Fruit fly (Drosophila melanogaster) whole organism, wandering third instar larva: Measurements from ENCODE around the gene CG17839.

Experiments
- Abd-B ChIP-seq: fragments of >200 bp; optimal IDR thresholded peaks from 2 replicates; lab custom pipeline; 2017; ENCODE audit warnings: missing biosample characterization, missing genetic modification characterization
- CG32264 ChIP-seq: fragments of 200-800 bp; sonication (Bioruptor generic); optimal IDR thresholded peaks from 2 replicates; lab custom pipeline; 2016; ENCODE audit warnings: missing biosample characterization, missing genetic modification characterization
- CG9705 ChIP-seq: fragments of 200-800 bp; sonication (Bioruptor generic); optimal IDR thresholded peaks from 2 replicates; lab custom pipeline; 2018; ENCODE audit warnings: missing biosample characterization, mild to moderate bottlenecking, missing genetic modification characterization
- CrebA ChIP-seq: fragments of 200-800 bp; sonication (Bioruptor generic); optimal IDR thresholded peaks from 2 replicates; lab custom pipeline; 2016; ENCODE audit warnings: missing biosample characterization, mild to moderate bottlenecking, missing genetic modification characterization, borderline replicate concordance
- Dfd ChIP-seq: fragments of >200 bp; optimal IDR thresholded peaks from 2 replicates; lab custom pipeline; 2017; ENCODE audit warnings: missing biosample characterization, missing genetic modification characterization
- Dif ChIP-seq: fragments of 200-275, 200-300 bp; sonication (Bioruptor generic); optimal IDR thresholded peaks from 2 replicates; lab custom pipeline; 2018; ENCODE audit warnings: missing biosample characterization, missing genetic modification characterization; ENCODE audit not compliant: partially characterized antibody
- GATAd ChIP-seq: sonication (Bioruptor generic); optimal IDR thresholded peaks from 2 replicates; lab custom pipeline; 2016; ENCODE audit warnings: missing biosample characterization, missing genetic modification characterization
- HLH106 ChIP-seq: fragments of 200-800 bp; optimal IDR thresholded peaks from 3 replicates; lab custom pipeline; 2019; ENCODE audit warnings: missing biosample characterization, mild to moderate bottlenecking, missing genetic modification characterization, moderate library complexity
- Hnf4 ChIP-seq: fragments of 200-800 bp; sonication (Bioruptor generic); optimal IDR thresholded peaks from 2 replicates; lab custom pipeline; 2016; ENCODE audit warnings: missing biosample characterization, mild to moderate bottlenecking, missing genetic modification characterization
- Hr78 ChIP-seq: fragments of >200 bp; optimal IDR thresholded peaks from 2 replicates; lab custom pipeline; 2017; ENCODE audit warnings: missing biosample characterization, missing genetic modification characterization
- Hr83 ChIP-seq: fragments of 200-300 bp; sonication (Bioruptor generic); optimal IDR thresholded peaks from 2 replicates; lab custom pipeline; 2016; ENCODE audit warnings: missing biosample characterization, mild to moderate bottlenecking, missing genetic modification characterization, moderate library complexity; ENCODE audit not compliant: poor library complexity, severe bottlenecking
- Jra ChIP-seq: sonication (Bioruptor generic); optimal IDR thresholded peaks from 2 replicates; lab custom pipeline; 2016; ENCODE audit warnings: missing biosample characterization, missing genetic modification characterization
- Mio ChIP-seq: sonication (Bioruptor generic); optimal IDR thresholded peaks from 2 replicates; lab custom pipeline; 2016; ENCODE audit warnings: missing biosample characterization, missing genetic modification characterization
- Myc ChIP-seq: fragments of >200 bp; optimal IDR thresholded peaks from 2 replicates; lab custom pipeline; 2017
- N ChIP-seq: fragments of >200 bp; optimal IDR thresholded peaks from 2 replicates; lab custom pipeline; 2018; ENCODE audit warnings: missing biosample characterization, missing external identifiers, missing genetic modification characterization
- OdsH ChIP-seq: fragments of 200-800 bp; sonication (Bioruptor generic); optimal IDR thresholded peaks from 2 replicates; lab custom pipeline; 2016; ENCODE audit warnings: missing biosample characterization, mild to moderate bottlenecking, missing genetic modification characterization
- Rel ChIP-seq, 2 experiments: fragments of 200-800 bp; sonication (Bioruptor generic) in 1 of 2; optimal IDR thresholded peaks; 2 replicates in 1 of 2; 3 replicates in 1 of 2; lab custom pipeline; 2016 to 2019; ENCODE audit warnings: mild to moderate bottlenecking in 2 of 2, missing biosample characterization in 2 of 2, missing genetic modification characterization in 2 of 2, moderate library complexity in 1 of 2
- Sp1 ChIP-seq: fragments of 200-800 bp; sonication (Bioruptor generic); optimal IDR thresholded peaks from 3 replicates; lab custom pipeline; 2019; ENCODE audit warnings: missing biosample characterization, mild to moderate bottlenecking, missing genetic modification characterization, moderate library complexity
- Vsx2 ChIP-seq: fragments of 200-300, 225-300 bp; sonication (Bioruptor generic); optimal IDR thresholded peaks from 2 replicates; lab custom pipeline; 2018; ENCODE audit warnings: missing biosample characterization, missing genetic modification characterization; ENCODE audit not compliant: partially characterized antibody
- br ChIP-seq: fragments of 200-800 bp; sonication (Bioruptor generic); optimal IDR thresholded peaks from 2 replicates; lab custom pipeline; 2016; ENCODE audit warnings: missing biosample characterization, missing genetic modification characterization
- brk ChIP-seq: fragments of 200-800 bp; sonication (Bioruptor generic); optimal IDR thresholded peaks from 2 replicates; lab custom pipeline; 2016; ENCODE audit warnings: missing biosample characterization, mild to moderate bottlenecking, missing genetic modification characterization
- dl ChIP-seq, 2 experiments: fragments of 175-275, 200-275 bp in 1 of 2; fragments of 200-275 bp in 1 of 2; sonication (Bioruptor generic); optimal IDR thresholded peaks; lab custom pipeline; 2018; ENCODE audit warnings: mild to moderate bottlenecking in 2 of 2, missing biosample characterization in 2 of 2, missing genetic modification characterization in 2 of 2, moderate library complexity in 2 of 2; ENCODE audit not compliant: partially characterized antibody in 2 of 2, insufficient read depth in 1 of 2
- dmrt93B ChIP-seq: fragments of 200-800 bp; sonication (Bioruptor generic); optimal IDR thresholded peaks from 2 replicates; lab custom pipeline; 2018; ENCODE audit warnings: missing biosample characterization, mild to moderate bottlenecking, missing genetic modification characterization
- dsf ChIP-seq: sonication (Bioruptor generic); optimal IDR thresholded peaks from 2 replicates; lab custom pipeline; 2016; ENCODE audit warnings: missing biosample characterization, missing genetic modification characterization, borderline replicate concordance
- ey ChIP-seq: fragments of 200-800 bp; sonication (Bioruptor generic); optimal IDR thresholded peaks from 2 replicates; lab custom pipeline; 2016; ENCODE audit warnings: missing biosample characterization, missing genetic modification characterization
- foxo ChIP-seq, 2 experiments: fragments of 200-800 bp; sonication (Bioruptor generic); optimal IDR thresholded peaks; 2 replicates in 1 of 2; 3 replicates in 1 of 2; lab custom pipeline; 2016 to 2017; ENCODE audit warnings: missing biosample characterization in 2 of 2, missing genetic modification characterization in 2 of 2
- fru ChIP-seq: fragments of 200-800 bp; sonication (Bioruptor generic); optimal IDR thresholded peaks from 3 replicates; lab custom pipeline; 2016; ENCODE audit warnings: missing biosample characterization, mild to moderate bottlenecking, missing genetic modification characterization
- h ChIP-seq: fragments of 200-800 bp; sonication (Bioruptor generic); optimal IDR thresholded peaks from 3 replicates; lab custom pipeline; 2016; ENCODE audit warnings: missing biosample characterization, mild to moderate bottlenecking, missing genetic modification characterization
- jim ChIP-seq: fragments of 175-275, 200-325 bp; sonication (Bioruptor generic); optimal IDR thresholded peaks from 2 replicates; lab custom pipeline; 2016; ENCODE audit warnings: missing biosample characterization, mild to moderate bottlenecking, missing genetic modification characterization
- lola ChIP-seq: fragments of >200 bp; optimal IDR thresholded peaks from 2 replicates; lab custom pipeline; 2017; ENCODE audit warnings: missing biosample characterization, missing genetic modification characterization
- pan ChIP-seq: fragments of >200 bp; optimal IDR thresholded peaks from 2 replicates; lab custom pipeline; 2017
- psq ChIP-seq: fragments of 200-800 bp; sonication (Bioruptor generic); optimal IDR thresholded peaks from 3 replicates; lab custom pipeline; 2017; ENCODE audit warnings: missing biosample characterization, mild to moderate bottlenecking, missing genetic modification characterization, moderate library complexity
- rgr ChIP-seq: fragments of 200-800 bp; sonication (Bioruptor generic); optimal IDR thresholded peaks from 3 replicates; lab custom pipeline; 2016; ENCODE audit warnings: missing biosample characterization, mild to moderate bottlenecking, missing genetic modification characterization
- sage ChIP-seq: fragments of 200-800 bp; sonication (Bioruptor generic); optimal IDR thresholded peaks from 2 replicates; lab custom pipeline; 2016; ENCODE audit warnings: missing biosample characterization, mild to moderate bottlenecking, missing genetic modification characterization
- sv ChIP-seq: fragments of 200-800 bp; sonication (Bioruptor generic); optimal IDR thresholded peaks from 3 replicates; lab custom pipeline; 2016; ENCODE audit warnings: missing biosample characterization, missing genetic modification characterization
- tai ChIP-seq: sonication (Bioruptor generic); optimal IDR thresholded peaks from 2 replicates; lab custom pipeline; 2016; ENCODE audit warnings: missing biosample characterization, missing genetic modification characterization
- usp ChIP-seq: fragments of >200 bp; optimal IDR thresholded peaks from 2 replicates; lab custom pipeline; 2017; ENCODE audit warnings: missing biosample characterization, missing genetic modification characterization
- woc ChIP-seq: sonication (Bioruptor generic); optimal IDR thresholded peaks from 2 replicates; lab custom pipeline; 2016; ENCODE audit warnings: missing biosample characterization, mild to moderate bottlenecking, missing genetic modification characterization

Gene CG17839

dm6 chr3L:14784949-14785408 lies 20.0 kb upstream of the CG17839 start:
- TF ChIP-seq Vsx2 (no peak), N (GFP tag; lab: Kevin White, UChicago) (no peak), CG32264 (GFP tag; lab: Kevin White, UChicago) (no peak), dsf (GFP tag; lab: Kevin White, UChicago) (no peak), dl (GFP tag; optimal IDR thresholded peaks at IDR 0.05; lab: Kevin White, UChicago; ENCODE audit: insufficient read depth in 1 of 2, partially characterized antibody in 2 of 2) (no peak), CrebA (GFP tag; lab: Kevin White, UChicago) (no peak), psq (peak; percentile 62), foxo (GFP tag; optimal IDR thresholded peaks at IDR 0.05; lab: Kevin White, UChicago) (peak in 1 of 2 experiments; percentile 63), dmrt93B (peak; percentile 69), Sp1 (GFP tag; lab: Kevin White, UChicago) (peak; percentile 79), Hnf4 (GFP tag; lab: Kevin White, UChicago) (peak; percentile 42), woc (peak; percentile 28), Dfd (GFP tag; lab: Kevin White, UChicago) (peak; percentile 48), br (peak; percentile 67), Jra (GFP tag; lab: Kevin White, UChicago) (no peak), fru (GFP tag; lab: Kevin White, UChicago) (peak; percentile 75), Mio (GFP tag; lab: Kevin White, UChicago) (no peak), Hr83 (GFP tag; lab: Kevin White, UChicago) (no peak), sv (GFP tag; lab: Kevin White, UChicago) (peak; percentile 96), OdsH (GFP tag; lab: Kevin White, UChicago) (peak; percentile 67), brk (GFP tag; lab: Kevin White, UChicago) (peak; percentile 48), jim (GFP tag; lab: Kevin White, UChicago) (no peak), Myc (lab: Kevin White, UChicago) (no peak), Hr78 (GFP tag; lab: Kevin White, UChicago) (no peak), Rel (GFP tag; optimal IDR thresholded peaks at IDR 0.05; lab: Kevin White, UChicago) (no peak), Rel (tag; optimal IDR thresholded peaks at IDR 0.05; lab: Kevin White, UChicago) (no peak), tai (no peak), HLH106 (tag; lab: Kevin White, UChicago) (peak; percentile 73), GATAd (GFP tag; lab: Kevin White, UChicago) (no peak), rgr (peak; percentile 68), Abd-B (GFP tag; lab: Kevin White, UChicago) (no peak), h (GFP tag; lab: Kevin White, UChicago) (peak; percentile 75), lola (GFP tag; lab: Kevin White, UChicago) (no peak), sage (GFP tag; lab: Kevin White, UChicago) (peak; percentile 1), Dif (GFP tag; lab: Kevin White, UChicago) (no peak), usp (GFP tag; lab: Kevin White, UChicago) (no peak), ey (GFP tag; lab: Kevin White, UChicago) (peak; percentile 70), CG9705 (GFP tag; lab: Kevin White, UChicago) (peak; percentile 27), pan (no peak)

dm6 chr3L:14785492-14785916 lies 19.4 kb upstream of the CG17839 start:
- TF ChIP-seq dsf (GFP tag; lab: Kevin White, UChicago), result no peak
- peak; percentile 65 for TF ChIP-seq OdsH (GFP tag; lab: Kevin White, UChicago)
- no peak for TF ChIP-seq usp (GFP tag; lab: Kevin White, UChicago)
- TF ChIP-seq Rel (GFP tag; optimal IDR thresholded peaks at IDR 0.05; lab: Kevin White, UChicago), result no peak
- TF ChIP-seq Rel (tag; optimal IDR thresholded peaks at IDR 0.05; lab: Kevin White, UChicago), result peak; percentile 83
- peak; percentile 41 for TF ChIP-seq fru (GFP tag; lab: Kevin White, UChicago)
- TF ChIP-seq pan, result no peak
- TF ChIP-seq Mio (GFP tag; lab: Kevin White, UChicago), result no peak
- no peak for TF ChIP-seq jim (GFP tag; lab: Kevin White, UChicago)
- peak; percentile 38 for TF ChIP-seq woc
- TF ChIP-seq br, result peak; percentile 62
- TF ChIP-seq psq, result no peak
- TF ChIP-seq Jra (GFP tag; lab: Kevin White, UChicago), result no peak
- TF ChIP-seq lola (GFP tag; lab: Kevin White, UChicago), result peak; percentile 66
- no peak for TF ChIP-seq N (GFP tag; lab: Kevin White, UChicago)
- TF ChIP-seq Abd-B (GFP tag; lab: Kevin White, UChicago), result no peak
- no peak for TF ChIP-seq CG32264 (GFP tag; lab: Kevin White, UChicago)
- no peak for TF ChIP-seq Vsx2
- peak; percentile 57 for TF ChIP-seq Hnf4 (GFP tag; lab: Kevin White, UChicago)
- no peak for TF ChIP-seq CrebA (GFP tag; lab: Kevin White, UChicago)
- TF ChIP-seq CG9705 (GFP tag; lab: Kevin White, UChicago), result no peak
- no peak for TF ChIP-seq sv (GFP tag; lab: Kevin White, UChicago)
- TF ChIP-seq dmrt93B, result peak; percentile 23
- TF ChIP-seq Hr78 (GFP tag; lab: Kevin White, UChicago), result no peak
- TF ChIP-seq ey (GFP tag; lab: Kevin White, UChicago), result peak; percentile 70
- TF ChIP-seq Myc (lab: Kevin White, UChicago), result no peak
- no peak for TF ChIP-seq tai
- no peak for TF ChIP-seq brk (GFP tag; lab: Kevin White, UChicago)
- peak; percentile 63 for TF ChIP-seq rgr
- TF ChIP-seq Sp1 (GFP tag; lab: Kevin White, UChicago), result no peak
- TF ChIP-seq h (GFP tag; lab: Kevin White, UChicago), result peak; percentile 74
- TF ChIP-seq Dfd (GFP tag; lab: Kevin White, UChicago), result no peak
- TF ChIP-seq foxo (GFP tag; optimal IDR thresholded peaks at IDR 0.05; lab: Kevin White, UChicago), result peak in 1 of 2 experiments; percentile 60
- no peak for TF ChIP-seq sage (GFP tag; lab: Kevin White, UChicago)
- TF ChIP-seq Hr83 (GFP tag; lab: Kevin White, UChicago), result peak; percentile 59
- peak; percentile 19 to 66 for TF ChIP-seq dl (GFP tag; optimal IDR thresholded peaks at IDR 0.05; lab: Kevin White, UChicago; ENCODE audit: insufficient read depth in 1 of 2, partially characterized antibody in 2 of 2)
- peak; percentile 64 for TF ChIP-seq HLH106 (tag; lab: Kevin White, UChicago)
- TF ChIP-seq GATAd (GFP tag; lab: Kevin White, UChicago), result no peak
- TF ChIP-seq Dif (GFP tag; lab: Kevin White, UChicago), result peak; percentile 12
- TF ChIP-seq, all 38 proteins: peak for 16
